Worm (Caenorhabditis elegans) whole organism, L3 larva: ENCODE results near the gene K07H8.9.

Source experiments
- ZK546.5 ChIP-seq: sonication (generic microtip); optimal IDR thresholded peaks from 2 replicates; lab custom pipeline; 2017; ENCODE audit warnings: missing biosample characterization, missing genetic modification characterization
- ceh-16 ChIP-seq: sonication (generic microtip); optimal IDR thresholded peaks from 2 replicates; lab custom pipeline; 2017; ENCODE audit warnings: missing biosample characterization, missing genetic modification characterization
- ceh-28 ChIP-seq: fragments of 150-350 bp; optimal IDR thresholded peaks from 2 replicates; lab custom pipeline; 2014; ENCODE audit warnings: missing biosample characterization, missing genetic modification reagents, missing genetic modification characterization
- ceh-82 ChIP-seq: fragments of 150-350 bp; optimal IDR thresholded peaks from 2 replicates; lab custom pipeline; 2014; ENCODE audit warnings: missing biosample characterization, missing genetic modification characterization
- daf-12 ChIP-seq: fragments of 150-350 bp; optimal IDR thresholded peaks from 2 replicates; lab custom pipeline; 2014; ENCODE audit warnings: missing biosample characterization, missing genetic modification reagents, missing genetic modification characterization
- egl-27 ChIP-seq: sonication (generic microtip); optimal IDR thresholded peaks from 4 replicates; lab custom pipeline; 2017; ENCODE audit warnings: missing biosample characterization, missing genetic modification reagents, missing genetic modification characterization
- egl-5 ChIP-seq: fragments of 150-350 bp; optimal IDR thresholded peaks from 2 replicates; lab custom pipeline; 2017; ENCODE audit warnings: missing biosample characterization, missing genetic modification reagents, missing genetic modification characterization, inconsistent platforms
- elt-1 ChIP-seq: fragments of 150-350 bp; optimal IDR thresholded peaks from 2 replicates; lab custom pipeline; 2014; ENCODE audit warnings: missing biosample characterization, missing genetic modification characterization
- elt-2 ChIP-seq: sonication (generic microtip); optimal IDR thresholded peaks from 2 replicates; lab custom pipeline; 2016; ENCODE audit warnings: missing genetic modification reagents, mild to moderate bottlenecking, missing genetic modification characterization, missing compliant biosample characterization
- elt-3 ChIP-seq, 3 experiments: fragments of 150-350 bp in 1 of 3; sonication (generic microtip) in 2 of 3; optimal IDR thresholded peaks; 2 replicates in 2 of 3; 4 replicates in 1 of 3; lab custom pipeline; 2014 to 2017; ENCODE audit warnings: missing biosample characterization in 3 of 3, missing genetic modification characterization in 3 of 3
- eor-1 ChIP-seq, 2 experiments: fragments of 150-350 bp; optimal IDR thresholded peaks; 2 replicates each; lab custom pipeline; 2014 to 2018; ENCODE audit warnings: missing biosample characterization in 2 of 2, missing genetic modification characterization in 2 of 2
- fkh-10 ChIP-seq: sonication (generic microtip); optimal IDR thresholded peaks from 2 replicates; lab custom pipeline; 2017; ENCODE audit warnings: missing biosample characterization, missing genetic modification reagents, missing genetic modification characterization
- fkh-2 ChIP-seq: fragments of 150-350 bp; optimal IDR thresholded peaks from 2 replicates; lab custom pipeline; 2014; ENCODE audit warnings: missing biosample characterization, missing genetic modification reagents, missing genetic modification characterization
- fos-1 ChIP-seq: fragments of 150-350 bp; optimal IDR thresholded peaks from 2 replicates; lab custom pipeline; 2014; ENCODE audit warnings: missing biosample characterization, missing genetic modification characterization
- hmg-11 ChIP-seq: sonication (generic microtip); optimal IDR thresholded peaks from 2 replicates; lab custom pipeline; 2016; ENCODE audit warnings: missing genetic modification characterization, missing compliant biosample characterization
- jun-1 ChIP-seq: fragments of 150-350 bp; optimal IDR thresholded peaks from 2 replicates; lab custom pipeline; 2014; ENCODE audit warnings: missing biosample characterization, missing genetic modification reagents, missing genetic modification characterization
- lin-15B ChIP-seq: fragments of 150-350 bp; optimal IDR thresholded peaks from 2 replicates; lab custom pipeline; 2014; ENCODE audit warnings: missing biosample characterization, missing genetic modification characterization
- lin-39 ChIP-seq: fragments of 150-350 bp; optimal IDR thresholded peaks from 2 replicates; lab custom pipeline; 2018; ENCODE audit warnings: missing biosample characterization, missing genetic modification reagents, missing genetic modification characterization
- mdl-1 ChIP-seq: fragments of 150-350 bp; optimal IDR thresholded peaks from 2 replicates; lab custom pipeline; 2014; ENCODE audit warnings: missing biosample characterization, missing genetic modification characterization
- mml-1 ChIP-seq: fragments of 150-350 bp; sonication (generic microtip); optimal IDR thresholded peaks from 3 replicates; lab custom pipeline; 2014; ENCODE audit warnings: missing biosample characterization, missing genetic modification characterization
- nfya-1 ChIP-seq: sonication (generic microtip); optimal IDR thresholded peaks from 2 replicates; lab custom pipeline; 2017; ENCODE audit warnings: missing genetic modification characterization, mild to moderate bottlenecking, missing compliant biosample characterization, antibody characterized with exemption, moderate library complexity; ENCODE audit not compliant: insufficient read depth
- nhr-11 ChIP-seq: fragments of 150-350 bp; optimal IDR thresholded peaks from 2 replicates; lab custom pipeline; 2014; ENCODE audit warnings: missing biosample characterization, missing genetic modification characterization
- nhr-12 ChIP-seq: fragments of 150-350 bp; optimal IDR thresholded peaks from 2 replicates; lab custom pipeline; 2014; ENCODE audit warnings: missing biosample characterization, missing genetic modification characterization
- nhr-23 ChIP-seq: fragments of 150-350 bp; optimal IDR thresholded peaks from 2 replicates; lab custom pipeline; 2014; ENCODE audit warnings: missing biosample characterization, missing genetic modification reagents, missing genetic modification characterization
- nhr-237 ChIP-seq: fragments of 150-350 bp; optimal IDR thresholded peaks from 2 replicates; lab custom pipeline; 2014; ENCODE audit warnings: missing biosample characterization, missing genetic modification characterization
- nhr-25 ChIP-seq: sonication (generic microtip); optimal IDR thresholded peaks from 2 replicates; lab custom pipeline; 2017; ENCODE audit warnings: missing biosample characterization, missing genetic modification characterization
- nhr-28 ChIP-seq: fragments of 150-350 bp; optimal IDR thresholded peaks from 2 replicates; lab custom pipeline; 2014; ENCODE audit warnings: missing biosample characterization, missing genetic modification characterization
- nhr-43 ChIP-seq: sonication (generic microtip); optimal IDR thresholded peaks from 2 replicates; lab custom pipeline; 2016; ENCODE audit warnings: mild to moderate bottlenecking, missing genetic modification characterization, missing compliant biosample characterization; ENCODE audit not compliant: poor library complexity, severe bottlenecking
- nhr-67 ChIP-seq: fragments of 150-350 bp; optimal IDR thresholded peaks from 2 replicates; lab custom pipeline; 2014; ENCODE audit warnings: missing biosample characterization, missing genetic modification characterization
- nhr-77 ChIP-seq: fragments of 150-350 bp; optimal IDR thresholded peaks from 2 replicates; lab custom pipeline; 2014; ENCODE audit warnings: missing biosample characterization, missing genetic modification characterization
- pha-4 ChIP-seq: fragments of 150-350 bp; optimal IDR thresholded peaks from 2 replicates; lab custom pipeline; 2014; ENCODE audit warnings: missing biosample characterization, missing genetic modification reagents, missing genetic modification characterization
- pqm-1 ChIP-seq: fragments of 150-350 bp; optimal IDR thresholded peaks from 2 replicates; lab custom pipeline; 2017; ENCODE audit warnings: missing biosample characterization, missing genetic modification characterization, inconsistent platforms
- sea-2 ChIP-seq: fragments of 150-350 bp; sonication (generic microtip); optimal IDR thresholded peaks from 4 replicates; lab custom pipeline; 2014; ENCODE audit warnings: missing biosample characterization, missing genetic modification reagents, missing genetic modification characterization
- snpc-4 ChIP-seq: fragments of 150-350 bp; optimal IDR thresholded peaks from 2 replicates; lab custom pipeline; 2014; ENCODE audit warnings: missing biosample characterization, missing genetic modification characterization
- tbx-2 ChIP-seq: sonication (generic microtip); optimal IDR thresholded peaks from 2 replicates; lab custom pipeline; 2016; ENCODE audit warnings: mild to moderate bottlenecking, missing genetic modification characterization, missing compliant biosample characterization
- zag-1 ChIP-seq: fragments of 150-350 bp; optimal IDR thresholded peaks from 2 replicates; lab custom pipeline; 2014; ENCODE audit warnings: missing biosample characterization, missing genetic modification characterization

Gene K07H8.9

DNA sequence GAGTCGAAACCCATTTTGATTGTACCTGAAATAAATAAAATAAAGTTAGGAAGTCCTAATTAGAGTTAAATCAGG, 3.1 kb upstream of the K07H8.9 start, which contains the start of gene nucl-1:
Gene nucl-1 (minus strand): TSS at position 26 of the 75 bp plus-strand sequence.
- TF ChIP-seq nhr-237 (tag; lab: Kevin White, UChicago) (no peak), snpc-4 (tag; lab: Kevin White, UChicago) (no peak), pqm-1 (tag; lab: Kevin White, UChicago) (no peak), elt-1 (tag; lab: Kevin White, UChicago) (no peak), daf-12 (tag; lab: Kevin White, UChicago) (no peak), nhr-23 (tag; lab: Kevin White, UChicago) (no peak), elt-2 (tag; lab: Kevin White, UChicago) (no peak), egl-5 (tag; lab: Kevin White, UChicago) (no peak), nhr-25 (no peak), elt-3 (tag; optimal IDR thresholded peaks at IDR 0.05; lab: Kevin White, UChicago) (no peak), nhr-11 (tag; lab: Kevin White, UChicago) (no peak), pha-4 (no peak), ceh-82 (tag; lab: Kevin White, UChicago) (no peak), ZK546.5 (tag; lab: Kevin White, UChicago) (no peak), eor-1 (tag; optimal IDR thresholded peaks at IDR 0.05; lab: Kevin White, UChicago) (no peak)

ce11 chrIV:8289105-8289504, 2.8 kb upstream of the K07H8.9 start:
- TF ChIP-seq nhr-67 (tag; lab: Kevin White, UChicago) (no peak), nhr-28 (tag; lab: Kevin White, UChicago) (no peak), nhr-25 (no peak), snpc-4 (tag; lab: Kevin White, UChicago) (no peak), sea-2 (GFP tag; lab: Kevin White, UChicago) (no peak), nfya-1 (tag; lab: Kevin White, UChicago) (no peak), elt-2 (tag; lab: Kevin White, UChicago) (no peak)

DNA sequence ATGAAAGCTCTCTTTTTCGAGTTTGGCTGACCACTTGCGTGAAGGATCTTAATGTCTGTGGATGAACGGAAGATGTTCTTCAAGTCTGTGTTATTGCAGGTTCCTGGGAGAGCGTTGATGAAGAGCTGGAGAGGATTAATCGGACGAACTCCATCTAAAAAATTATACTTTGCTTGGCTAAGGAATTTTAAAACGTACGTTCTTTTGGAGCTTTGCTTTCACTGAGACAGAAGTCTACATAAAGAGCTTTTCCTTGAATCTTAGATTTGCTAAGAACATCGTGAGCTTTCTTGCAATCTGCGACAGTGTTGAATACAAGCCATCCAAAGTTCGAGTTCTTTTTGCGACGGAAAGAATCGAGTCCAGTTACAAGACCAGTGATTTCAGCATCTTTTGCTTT, 1.0 kb upstream of the K07H8.9 start:
- TF ChIP-seq elt-2 (tag; lab: Kevin White, UChicago) (no peak), hmg-11 (no peak), fkh-2 (tag; lab: Kevin White, UChicago) (no peak), nhr-67 (tag; lab: Kevin White, UChicago) (no peak), lin-15B (tag; lab: Kevin White, UChicago) (no peak), egl-27 (tag; lab: Kevin White, UChicago) (no peak), elt-1 (tag; lab: Kevin White, UChicago) (no peak), eor-1 (tag; optimal IDR thresholded peaks at IDR 0.05; lab: Kevin White, UChicago) (no peak), nhr-43 (no peak)

DNA sequence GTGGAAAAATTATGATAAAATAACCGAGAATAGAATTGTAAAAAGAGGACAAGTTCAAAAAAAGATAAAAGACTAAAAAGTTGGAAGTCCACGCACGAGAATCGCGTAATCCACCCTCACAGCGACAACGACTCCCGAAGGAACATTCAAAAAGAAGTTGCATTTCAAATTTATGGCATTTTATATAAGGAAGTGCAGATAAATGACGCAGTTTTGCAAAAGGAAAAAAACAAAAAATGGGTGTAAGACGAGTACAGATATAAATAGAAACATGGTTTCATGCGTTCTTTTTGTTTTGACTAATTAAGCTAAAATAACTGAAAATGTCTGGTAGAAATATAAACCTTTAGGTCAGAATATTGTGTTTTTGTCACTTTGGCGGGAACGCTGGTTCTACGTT, 3.1 kb downstream of the K07H8.9 start:
- TF ChIP-seq eor-1 (tag; optimal IDR thresholded peaks at IDR 0.05; lab: Kevin White, UChicago) (no peak), pqm-1 (tag; lab: Kevin White, UChicago) (no peak), zag-1 (tag; lab: Kevin White, UChicago) (no peak), tbx-2 (tag; lab: Kevin White, UChicago) (no peak), fos-1 (tag; lab: Kevin White, UChicago) (no peak), nhr-12 (no peak), elt-2 (tag; lab: Kevin White, UChicago) (no peak), nhr-11 (tag; lab: Kevin White, UChicago) (no peak), mml-1 (tag; lab: Kevin White, UChicago) (no peak), nhr-25 (no peak), nhr-28 (tag; lab: Kevin White, UChicago) (no peak), snpc-4 (tag; lab: Kevin White, UChicago) (no peak), ceh-28 (tag; lab: Kevin White, UChicago) (no peak), mdl-1 (tag; lab: Kevin White, UChicago) (no peak), sea-2 (GFP tag; lab: Kevin White, UChicago) (no peak)

DNA sequence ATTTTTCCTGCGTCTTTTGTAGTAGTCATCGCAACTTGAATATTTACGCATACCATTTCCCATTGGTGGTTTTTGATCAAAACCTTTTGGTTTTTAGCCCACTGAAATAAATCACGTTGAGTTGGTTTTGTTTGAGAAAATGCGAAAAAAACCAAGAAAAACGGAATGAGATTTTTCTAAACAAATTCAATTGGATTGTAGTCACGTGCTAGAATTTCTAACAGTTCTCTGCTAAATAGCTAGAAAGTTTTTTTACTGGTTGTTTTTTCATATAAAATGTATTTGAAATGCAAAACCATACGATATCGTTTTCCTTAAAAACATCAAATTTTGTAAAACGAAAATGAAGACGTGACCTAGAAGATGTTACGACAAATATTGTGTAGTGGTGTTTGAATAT, 9.7 kb downstream of the K07H8.9 start, which contains the start of gene K07H8.12:
Gene K07H8.12 (minus strand): TSS at position 101 of the 400 bp plus-strand sequence.
- TF ChIP-seq nhr-67 (tag; lab: Kevin White, UChicago) (no peak), pqm-1 (tag; lab: Kevin White, UChicago) (no peak), nhr-43 (no peak), jun-1 (tag; lab: Kevin White, UChicago) (no peak), ceh-16 (tag; lab: Kevin White, UChicago) (no peak), tbx-2 (tag; lab: Kevin White, UChicago) (no peak), nhr-25 (no peak), lin-39 (no peak), snpc-4 (tag; lab: Kevin White, UChicago) (no peak), nhr-77 (no peak), pha-4 (no peak), fkh-10 (no peak), elt-3 (tag; optimal IDR thresholded peaks at IDR 0.05; lab: Kevin White, UChicago) (no peak)
